Fruit fly (Drosophila melanogaster): ENCODE data around the gene CG13361.

DNA sequence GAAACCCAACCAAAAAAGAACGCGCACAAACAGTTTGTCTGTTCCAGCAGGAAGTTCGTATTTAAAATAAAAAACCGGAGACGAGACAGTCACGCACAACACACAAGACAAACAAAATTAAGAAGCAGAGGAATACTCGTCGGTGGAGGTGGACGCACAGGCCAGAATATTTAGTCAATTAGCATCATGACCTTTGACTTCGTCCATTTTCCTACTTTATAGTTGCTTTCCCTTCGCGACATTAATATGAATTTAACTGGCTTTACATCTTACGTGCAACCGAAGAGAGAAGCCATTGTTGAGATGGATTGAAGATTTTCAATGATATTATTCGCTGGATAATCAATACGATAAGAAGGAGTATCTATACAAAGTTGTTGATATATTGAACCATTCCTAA, 51.0 kb downstream of the CG13361 start:
- TF ChIP-seq CG7101 (tag; optimal IDR thresholded peaks at IDR 0.05) (no peak), CG5204 (GFP tag; optimal IDR thresholded peaks at IDR 0.05) (no peak), pad (GFP tag; optimal IDR thresholded peaks at IDR 0.05) (no peak), CG7045 (GFP tag; optimal IDR thresholded peaks at IDR 0.05) (no peak), Mnt (GFP tag; optimal IDR thresholded peaks at IDR 0.05) (no peak), kay (GFP tag; ENCODE audit: borderline replicate concordance) (no peak), CG1620 (GFP tag; optimal IDR thresholded peaks at IDR 0.05) (no peak), CG33017 (tag; optimal IDR thresholded peaks at IDR 0.05) (no peak), toe (GFP tag; optimal IDR thresholded peaks at IDR 0.05) (no peak)
